Worm (Caenorhabditis elegans): ENCODE data around the gene rpia-1.

rpia-1 gene

DNA sequence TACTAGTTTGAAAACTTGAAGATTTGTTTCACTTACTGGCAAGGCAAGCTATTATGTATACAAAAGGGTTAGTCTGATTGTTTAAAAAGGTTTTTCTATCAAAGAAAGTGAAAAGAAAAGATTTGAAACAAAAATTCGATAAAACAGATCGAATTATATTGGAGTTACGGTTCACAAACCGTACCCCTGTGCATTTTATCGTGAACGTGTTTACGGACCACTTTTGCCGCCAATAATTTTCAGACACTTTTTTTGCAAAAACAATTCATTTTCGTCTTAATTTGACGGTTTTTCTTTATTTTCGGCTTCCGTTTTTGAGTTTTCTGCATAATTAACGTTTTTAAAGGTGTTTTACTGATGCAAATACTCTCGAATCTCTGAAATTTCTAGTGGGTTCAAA is 42.3 kb downstream of the rpia-1 start:
- TF ChIP-seq tbx-8 (GFP tag; optimal IDR thresholded peaks at IDR 0.05) = no peak
- no peak for TF ChIP-seq flh-1 (GFP tag; optimal IDR thresholded peaks at IDR 0.05)
- TF ChIP-seq cnd-1 (tag; optimal IDR thresholded peaks at IDR 0.05) = no peak
- TF ChIP-seq ztf-11 (tag; optimal IDR thresholded peaks at IDR 0.05) = no peak
- TF ChIP-seq mab-5 (tag; optimal IDR thresholded peaks at IDR 0.05) = no peak
- no peak for TF ChIP-seq bed-3 (GFP tag; optimal IDR thresholded peaks at IDR 0.05)
- no peak for TF ChIP-seq unc-120 (tag; optimal IDR thresholded peaks at IDR 0.05; ENCODE audit: poor library complexity, severe bottlenecking)

DNA sequence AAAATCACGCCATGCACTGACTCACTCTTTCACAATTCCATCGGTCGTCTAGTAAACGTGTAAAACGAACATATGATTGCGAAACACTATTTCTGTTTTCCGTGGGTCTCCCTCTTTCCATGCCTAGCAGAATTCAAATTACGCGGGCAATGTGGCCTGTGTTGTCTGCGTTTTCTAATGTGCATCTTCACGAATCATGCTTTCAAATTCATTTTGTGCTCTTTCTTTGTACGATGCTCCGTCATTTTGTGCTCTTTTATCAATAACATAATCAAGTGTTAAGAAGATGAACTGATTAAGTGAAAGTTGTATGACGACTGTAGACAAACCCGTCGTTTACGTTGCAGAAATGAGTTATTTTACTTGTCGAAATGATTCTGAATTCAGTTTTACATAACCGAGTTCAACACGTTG is 42.9 kb downstream of the rpia-1 start:
- TF ChIP-seq nhr-12 (tag; optimal IDR thresholded peaks at IDR 0.05) (no peak), ces-1 (GFP tag; optimal IDR thresholded peaks at IDR 0.05) (peak; percentile 10)

DNA sequence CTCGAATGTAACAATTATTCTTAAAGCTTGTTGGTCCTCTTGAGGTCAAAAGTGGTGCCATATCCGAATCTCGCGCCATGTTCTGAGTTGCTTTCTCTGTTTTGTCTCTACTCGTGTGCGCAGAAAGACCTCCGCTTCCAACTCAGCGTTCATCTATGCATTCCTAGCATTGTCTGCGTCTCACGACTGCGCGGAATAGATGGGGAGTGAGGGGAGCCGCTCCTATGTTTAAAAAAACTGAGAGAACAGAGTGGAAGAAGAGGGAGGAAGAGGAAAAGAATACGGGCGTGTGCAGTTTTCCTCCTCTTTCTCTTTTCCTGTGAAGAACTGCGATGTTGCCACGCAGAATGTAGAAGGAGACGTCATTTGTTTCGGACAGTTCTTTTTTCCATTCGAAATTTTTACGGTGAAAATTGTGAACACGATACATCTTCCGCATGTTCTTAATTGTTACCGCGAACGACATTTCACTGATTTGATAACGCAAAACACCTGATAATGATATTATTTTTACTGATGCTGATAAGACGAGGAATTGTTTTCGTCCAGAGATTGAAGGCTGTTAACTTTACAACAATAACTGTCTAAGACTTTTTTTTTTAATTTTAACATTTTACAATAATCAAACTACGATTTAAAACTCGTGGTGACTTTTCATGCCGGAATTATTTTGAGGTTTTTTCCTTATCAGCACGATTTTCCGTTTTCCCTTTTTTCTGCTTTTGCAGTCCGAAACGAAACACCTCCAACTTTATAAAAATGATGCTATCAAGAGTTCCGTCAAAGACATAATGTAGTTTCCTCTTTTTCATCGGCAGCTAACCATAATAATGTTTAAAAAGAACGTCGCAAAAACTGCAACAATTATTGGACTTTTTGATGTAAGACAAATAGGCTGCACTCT is 44.0 kb downstream of the rpia-1 start:
- peak; percentile 11 for TF ChIP-seq drap-1 (GFP tag; optimal IDR thresholded peaks at IDR 0.05)
- TF ChIP-seq flh-1 (GFP tag; optimal IDR thresholded peaks at IDR 0.05) = no peak
- peak; percentile 6 for TF ChIP-seq nhr-237 (tag; optimal IDR thresholded peaks at IDR 0.05)
- TF ChIP-seq elt-1 (tag; optimal IDR thresholded peaks at IDR 0.05; ENCODE audit: borderline replicate concordance, insufficient read depth) = no peak

DNA sequence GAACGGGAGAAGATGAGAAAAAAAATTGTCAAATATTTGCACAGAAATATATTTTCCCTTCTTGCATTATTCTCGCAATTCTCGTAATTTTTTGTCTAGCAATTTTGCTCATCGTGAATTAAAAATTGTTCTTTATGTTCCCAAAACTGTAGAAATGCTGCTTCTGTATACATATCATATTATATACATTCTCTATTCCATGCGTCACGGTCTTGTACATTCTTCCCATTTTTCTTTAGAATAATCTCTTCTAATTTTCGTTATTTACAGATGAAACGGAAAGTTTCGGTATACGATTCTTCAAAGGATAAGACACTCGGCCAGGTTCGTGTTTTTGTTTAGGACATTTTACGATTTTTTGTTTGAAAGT is 44.6 kb downstream of the rpia-1 start, which contains the start of gene acs-4:
acs-4 (plus strand) TSS at position 271 of the 370 bp plus-strand sequence.
- no peak for TF ChIP-seq elt-3 (tag; optimal IDR thresholded peaks at IDR 0.05)
- TF ChIP-seq flh-1 (GFP tag; optimal IDR thresholded peaks at IDR 0.05) = no peak
- TF ChIP-seq tbx-8 (GFP tag; optimal IDR thresholded peaks at IDR 0.05) = no peak
- TF ChIP-seq ceh-43 (GFP tag; optimal IDR thresholded peaks at IDR 0.05) = no peak

DNA sequence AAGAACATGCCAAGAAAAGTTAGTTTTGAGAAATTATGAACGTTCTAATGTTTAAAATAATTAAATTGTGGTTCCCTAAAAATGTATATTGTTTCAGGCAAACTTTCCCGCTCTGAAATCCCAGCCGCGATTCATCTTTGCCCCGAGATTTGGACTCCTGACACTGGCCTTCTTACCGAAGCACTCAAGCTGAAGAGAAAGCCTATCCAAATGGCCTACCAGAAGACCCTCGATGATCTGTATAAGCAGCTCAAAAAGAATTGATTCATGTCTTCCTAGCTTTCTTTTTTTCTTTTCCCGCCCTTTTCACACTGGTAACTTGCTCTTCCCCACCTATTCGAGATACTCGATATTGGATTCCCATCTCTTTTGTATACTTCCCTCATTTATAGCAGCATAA is 47.2 kb downstream of the rpia-1 start:
- no peak for TF ChIP-seq elt-1 (tag; optimal IDR thresholded peaks at IDR 0.05; ENCODE audit: borderline replicate concordance, insufficient read depth)
- TF ChIP-seq nhr-12 (tag; optimal IDR thresholded peaks at IDR 0.05) = no peak
- no peak for TF ChIP-seq nhr-28 (tag; optimal IDR thresholded peaks at IDR 0.05)
